Fruit fly (Drosophila melanogaster) whole organism, embryonic: ENCODE measurements around the gene CG13862.

Source experiments
- B-H2 ChIP-seq: fragments of 200-800 bp; sonication (Bioruptor generic); optimal IDR thresholded peaks from 2 replicates; lab custom pipeline; 2018; ENCODE audit warnings: missing biosample characterization, mild to moderate bottlenecking, missing genetic modification characterization
- Bgb ChIP-seq: fragments of 200-800 bp; sonication (Bioruptor generic); IDR thresholded peaks from 2 replicates; pipeline ENCODE4 v1.3.6; 2022; ENCODE audit warnings: missing biosample characterization, missing genetic modification characterization; ENCODE audit not compliant: partially characterized antibody
- CG10431 ChIP-seq: fragments of 200-800 bp; sonication (Bioruptor generic); optimal IDR thresholded peaks from 3 replicates; lab custom pipeline; 2018; ENCODE audit warnings: missing biosample characterization, mild to moderate bottlenecking, missing genetic modification characterization
- CG10654 ChIP-seq: fragments of 200-800 bp; sonication (Bioruptor generic); optimal IDR thresholded peaks from 2 replicates; lab custom pipeline; 2016; ENCODE audit warnings: missing biosample characterization, missing genetic modification characterization
- CG11247 ChIP-seq: fragments of 200-800 bp; sonication (Bioruptor generic); IDR thresholded peaks from 2 replicates; pipeline ENCODE4 v1.3.6; 2022; ENCODE audit warnings: missing biosample characterization, missing genetic modification characterization
- CG11560 ChIP-seq: fragments of 200-800 bp; sonication (Bioruptor generic); IDR thresholded peaks from 3 replicates; pipeline ENCODE4 v1.3.6; 2022; ENCODE audit warnings: missing biosample characterization, missing genetic modification characterization
- CG17186 ChIP-seq: fragments of 200-800 bp; sonication (Bioruptor generic); optimal IDR thresholded peaks from 3 replicates; lab custom pipeline; 2017; ENCODE audit warnings: missing biosample characterization, missing genetic modification reagents, missing genetic modification characterization
- CG1832 ChIP-seq: fragments of 200-800 bp; sonication (Bioruptor generic); optimal IDR thresholded peaks from 2 replicates; lab custom pipeline; 2017; ENCODE audit warnings: missing biosample characterization, mild to moderate bottlenecking, missing genetic modification characterization, inconsistent platforms
- CG18619 ChIP-seq: fragments of 200-800 bp; sonication (Bioruptor generic); optimal IDR thresholded peaks from 3 replicates; lab custom pipeline; 2017; ENCODE audit warnings: missing biosample characterization, mild to moderate bottlenecking, missing genetic modification characterization
- CG31441 ChIP-seq: fragments of 200-800 bp; sonication (Bioruptor generic); IDR thresholded peaks from 2 replicates; pipeline ENCODE4 v1.3.6; 2022; ENCODE audit warnings: missing biosample characterization, missing genetic modification characterization
- CG3163 ChIP-seq: fragments of 200-800 bp; sonication (Bioruptor generic); optimal IDR thresholded peaks from 3 replicates; lab custom pipeline; 2016; ENCODE audit warnings: missing biosample characterization, missing genetic modification characterization
- CG4282 ChIP-seq: fragments of 200-800 bp; sonication (Bioruptor generic); optimal IDR thresholded peaks from 2 replicates; lab custom pipeline; 2016; ENCODE audit warnings: missing biosample characterization, missing genetic modification characterization
- CG4404 ChIP-seq: fragments of 200-800 bp; sonication (Bioruptor generic); IDR thresholded peaks from 2 replicates; pipeline ENCODE4 v1.3.6; 2022; ENCODE audit warnings: missing biosample characterization, missing genetic modification characterization
- CG8478 ChIP-seq: fragments of >200 bp; optimal IDR thresholded peaks from 2 replicates; lab custom pipeline; 2018
- Dbx ChIP-seq: fragments of 200-800 bp; sonication (Bioruptor generic); IDR thresholded peaks from 3 replicates; pipeline ENCODE4 v1.3.6; 2022; ENCODE audit warnings: missing biosample characterization, missing genetic modification characterization
- Dfd ChIP-seq, 2 experiments: fragments of >200 bp; optimal IDR thresholded peaks; 2 replicates each; lab custom pipeline; 2017; ENCODE audit warnings: missing biosample characterization in 2 of 2, missing genetic modification characterization in 2 of 2
- Dip3 ChIP-seq: fragments of 200-800 bp; sonication (Bioruptor generic); optimal IDR thresholded peaks from 3 replicates; lab custom pipeline; 2016; ENCODE audit warnings: missing biosample characterization, missing genetic modification characterization
- Dll ChIP-seq: fragments of 200-800 bp; sonication (Bioruptor generic); IDR thresholded peaks from 4 replicates; pipeline ENCODE4 v1.3.6; 2022; ENCODE audit warnings: missing biosample characterization, missing genetic modification characterization; ENCODE audit not compliant: partially characterized antibody
- E2f2 ChIP-seq: fragments of 200-800 bp; sonication (Bioruptor generic); IDR thresholded peaks from 2 replicates; pipeline ENCODE4 v1.3.6; 2022; ENCODE audit warnings: missing biosample characterization, missing genetic modification characterization
- Hand ChIP-seq: fragments of 200-800 bp; sonication (Bioruptor generic); optimal IDR thresholded peaks from 2 replicates; lab custom pipeline; 2017; ENCODE audit warnings: mild to moderate bottlenecking, missing biosample characterization, missing genetic modification reagents, missing genetic modification characterization
- Hr3 ChIP-seq: fragments of 200-800 bp; sonication (Bioruptor generic); optimal IDR thresholded peaks from 3 replicates; lab custom pipeline; 2016; ENCODE audit warnings: missing biosample characterization, missing genetic modification characterization
- Hsf ChIP-seq: fragments of 200-800 bp; sonication (Bioruptor generic); optimal IDR thresholded peaks from 3 replicates; lab custom pipeline; 2016; ENCODE audit warnings: missing biosample characterization, missing genetic modification characterization
- MTF-1 ChIP-seq: fragments of 200-800 bp; sonication (Bioruptor generic); optimal IDR thresholded peaks from 2 replicates; lab custom pipeline; 2018; ENCODE audit warnings: missing biosample characterization, mild to moderate bottlenecking, missing genetic modification characterization, borderline replicate concordance
- Oaz ChIP-seq: fragments of 200-800 bp; sonication (Bioruptor generic); IDR thresholded peaks from 2 replicates; pipeline ENCODE4 v1.3.6; 2022; ENCODE audit warnings: missing biosample characterization, missing genetic modification characterization
- Stat92E ChIP-seq, 3 experiments: fragments of >200 bp in 2 of 3; fragments of 200-800 bp in 1 of 3; sonication (Bioruptor generic) in 1 of 3; optimal IDR thresholded peaks; 2 replicates each; lab custom pipeline; 2017 to 2019; ENCODE audit warnings: missing biosample characterization in 3 of 3, missing genetic modification characterization in 3 of 3, mild to moderate bottlenecking in 1 of 3, moderate library complexity in 1 of 3
- Trl ChIP-seq, 3 experiments: fragments of >200 bp in 2 of 3; fragments of 200-800 bp in 1 of 3; sonication (Bioruptor generic) in 1 of 3; optimal IDR thresholded peaks; 2 replicates in 1 of 3; 3 replicates in 2 of 3; lab custom pipeline; 2016 to 2017; ENCODE audit warnings: missing biosample characterization in 1 of 3, missing genetic modification characterization in 1 of 3
- bcd ChIP-seq: fragments of 200-800 bp; sonication (Bioruptor generic); optimal IDR thresholded peaks from 2 replicates; lab custom pipeline; 2017; ENCODE audit warnings: missing biosample characterization, mild to moderate bottlenecking, missing genetic modification characterization
- bowl ChIP-seq: fragments of 200-800 bp; sonication (Bioruptor generic); IDR thresholded peaks from 2 replicates; pipeline ENCODE4 v1.3.6; 2022; ENCODE audit warnings: missing biosample characterization, missing genetic modification characterization
- danr ChIP-seq: fragments of 200-800 bp; sonication (Bioruptor generic); IDR thresholded peaks from 2 replicates; pipeline ENCODE4 v1.3.6; 2022; ENCODE audit warnings: missing biosample characterization, missing genetic modification characterization
- dimm ChIP-seq: fragments of 200-800 bp; sonication (Bioruptor generic); IDR thresholded peaks from 2 replicates; pipeline ENCODE4 v1.3.6; 2022; ENCODE audit warnings: missing biosample characterization, missing genetic modification characterization
- fd3F ChIP-seq: fragments of 200-800 bp; sonication (Bioruptor generic); optimal IDR thresholded peaks from 2 replicates; lab custom pipeline; 2018; ENCODE audit warnings: missing biosample characterization, mild to moderate bottlenecking, missing genetic modification characterization, moderate library complexity
- gcm ChIP-seq: fragments of 200-800 bp; sonication (Bioruptor generic); optimal IDR thresholded peaks from 2 replicates; lab custom pipeline; 2019; ENCODE audit warnings: missing biosample characterization, mild to moderate bottlenecking, missing genetic modification characterization, moderate library complexity
- h ChIP-seq: fragments of >200 bp; optimal IDR thresholded peaks from 2 replicates; lab custom pipeline; 2017
- ham ChIP-seq: fragments of 200-800 bp; sonication (Bioruptor generic); IDR thresholded peaks from 2 replicates; pipeline ENCODE4 v1.3.6; 2022; ENCODE audit warnings: missing biosample characterization, missing genetic modification characterization
- hb ChIP-seq: fragments of 200-800 bp; sonication (Bioruptor generic); IDR thresholded peaks from 3 replicates; pipeline ENCODE4 v1.3.6; 2022; ENCODE audit warnings: missing biosample characterization, missing genetic modification characterization; ENCODE audit not compliant: partially characterized antibody
- her ChIP-seq: fragments of 200-800 bp; sonication (Bioruptor generic); optimal IDR thresholded peaks from 2 replicates; lab custom pipeline; 2016; ENCODE audit warnings: missing biosample characterization, missing genetic modification characterization
- klu ChIP-seq: fragments of 200-800 bp; sonication (Bioruptor generic); IDR thresholded peaks from 2 replicates; pipeline ENCODE4 v1.3.6; 2022; ENCODE audit warnings: missing biosample characterization, missing genetic modification characterization
- lab ChIP-seq: fragments of 200-800 bp; sonication (Bioruptor generic); optimal IDR thresholded peaks from 3 replicates; lab custom pipeline; 2017; ENCODE audit warnings: missing biosample characterization, missing genetic modification characterization, mild to moderate bottlenecking, moderate library complexity, missing genetic modification reagents
- lmd ChIP-seq: fragments of 200-800 bp; sonication (Bioruptor generic); IDR thresholded peaks from 2 replicates; pipeline ENCODE4 v1.3.6; 2022; ENCODE audit warnings: missing biosample characterization, missing genetic modification characterization
- nom ChIP-seq: fragments of 200-800 bp; sonication (Bioruptor generic); optimal IDR thresholded peaks from 2 replicates; lab custom pipeline; 2017; ENCODE audit warnings: missing biosample characterization, missing genetic modification characterization, mild to moderate bottlenecking, moderate library complexity, missing genetic modification reagents
- oc ChIP-seq: fragments of 200-800 bp; sonication (Bioruptor generic); optimal IDR thresholded peaks from 2 replicates; lab custom pipeline; 2018; ENCODE audit warnings: missing biosample characterization, mild to moderate bottlenecking, missing genetic modification characterization, moderate library complexity
- odd ChIP-seq: fragments of 200-800 bp; sonication (Bioruptor generic); optimal IDR thresholded peaks from 2 replicates; lab custom pipeline; 2017; ENCODE audit warnings: missing biosample characterization, mild to moderate bottlenecking, missing genetic modification characterization
- pfk ChIP-seq: fragments of 200-800 bp; sonication (Bioruptor generic); optimal IDR thresholded peaks from 2 replicates; lab custom pipeline; 2018; ENCODE audit warnings: missing biosample characterization, mild to moderate bottlenecking, missing genetic modification characterization, moderate library complexity
- sima ChIP-seq: fragments of 200-800 bp; sonication (Bioruptor generic); optimal IDR thresholded peaks from 2 replicates; lab custom pipeline; 2016; ENCODE audit warnings: missing biosample characterization, missing genetic modification characterization
- slbo ChIP-seq: fragments of 200-800 bp; sonication (Bioruptor generic); IDR thresholded peaks from 2 replicates; pipeline ENCODE4 v1.3.6; 2022; ENCODE audit warnings: missing biosample characterization, missing genetic modification characterization
- sob ChIP-seq: fragments of 200-800 bp; sonication (Bioruptor generic); IDR thresholded peaks from 2 replicates; pipeline ENCODE4 v1.3.6; 2022; ENCODE audit warnings: missing biosample characterization, missing genetic modification characterization
- sqz ChIP-seq: fragments of 200-800 bp; sonication (Bioruptor generic); optimal IDR thresholded peaks from 3 replicates; lab custom pipeline; 2018; ENCODE audit warnings: missing biosample characterization, mild to moderate bottlenecking, missing genetic modification characterization
- sr ChIP-seq: fragments of 200-800 bp; sonication (Bioruptor generic); IDR thresholded peaks from 3 replicates; pipeline ENCODE4 v1.3.6; 2022; ENCODE audit warnings: missing biosample characterization, missing genetic modification characterization
- tna ChIP-seq: fragments of 200-800 bp; sonication (Bioruptor generic); IDR thresholded peaks from 2 replicates; pipeline ENCODE4 v1.3.6; 2022; ENCODE audit warnings: missing biosample characterization, missing genetic modification characterization; ENCODE audit not compliant: partially characterized antibody
- toy ChIP-seq: fragments of 200-800 bp; sonication (Bioruptor generic); IDR thresholded peaks from 2 replicates; pipeline ENCODE4 v1.3.6; 2022; ENCODE audit warnings: missing biosample characterization, missing genetic modification characterization
- trem ChIP-seq: fragments of 200-800 bp; optimal IDR thresholded peaks from 3 replicates; lab custom pipeline; 2019; ENCODE audit warnings: missing biosample characterization, mild to moderate bottlenecking, missing genetic modification characterization, moderate library complexity

CG13862 gene

dm6 chr3R:22368777-22369214 lies 37.0 kb downstream of the CG13862 start (continued):
- TF ChIP-seq klu (GFP tag; lab: Robert Waterston, UW) (no peak; the same call in 1 of the 2 replicates), Hsf (GFP tag; lab: Kevin White, UChicago) (peak; percentile 37), Dip3 (GFP tag; lab: Kevin White, UChicago) (no peak), Bgb (GFP tag; lab: Robert Waterston, UW) (no peak), ham (GFP tag; lab: Robert Waterston, UW) (peak; percentile 37; the same call in 1 of the 2 replicates), B-H2 (GFP tag; lab: Kevin White, UChicago) (peak; percentile 36), sr (GFP tag; lab: Robert Waterston, UW) (no peak), Hr3 (GFP tag; lab: Kevin White, UChicago) (peak; percentile 40), h (lab: Kevin White, UChicago) (no peak), CG11247 (GFP tag; lab: Robert Waterston, UW) (peak; percentile 54; the same call in 1 of the 2 replicates), MTF-1 (no peak), sob (peak; percentile 60), CG17186 (GFP tag; lab: Kevin White, UChicago) (no peak), bowl (GFP tag; lab: Robert Waterston, UW) (peak; percentile 45; the same call in 1 of the 2 replicates), lmd (GFP tag; lab: Robert Waterston, UW) (peak; percentile 78), her (GFP tag; lab: Kevin White, UChicago) (no peak), Dfd (GFP tag; optimal IDR thresholded peaks at IDR 0.05; lab: Kevin White, UChicago) (no peak), CG4282 (GFP tag; lab: Kevin White, UChicago) (no peak), CG10431 (GFP tag; lab: Kevin White, UChicago) (no peak), toy (0 out of 2 replicates have a peak, but pooled peaks have one; percentile 51), hb (GFP tag; lab: Robert Waterston, UW) (no peak), odd (GFP tag; lab: Kevin White, UChicago) (peak; percentile 49), Stat92E (GFP tag; optimal IDR thresholded peaks at IDR 0.05; lab: Kevin White, UChicago) (no peak), nom (GFP tag; lab: Kevin White, UChicago) (no peak), E2f2 (peak; percentile 54), trem (tag; lab: Kevin White, UChicago) (no peak), Oaz (0 out of 2 replicates have a peak, but pooled peaks have one; percentile 60), bcd (GFP tag; lab: Kevin White, UChicago) (peak; percentile 65), Dbx (GFP tag; lab: Robert Waterston, UW) (peak; percentile 82), dimm (GFP tag; lab: Robert Waterston, UW) (peak; percentile 29; the same call in 1 of the 2 replicates), fd3F (GFP tag; lab: Kevin White, UChicago) (peak; percentile 12), CG8478 (lab: Kevin White, UChicago) (no peak), danr (GFP tag; lab: Robert Waterston, UW) (no peak), CG31441 (GFP tag; lab: Robert Waterston, UW) (no peak; the same call in 1 of the 2 replicates), slbo (peak; percentile 92), CG10654 (GFP tag; lab: Kevin White, UChicago) (peak; percentile 42), CG4404 (no peak; the same call in none of the 2 replicates), sima (no peak), Dll (GFP tag; lab: Robert Waterston, UW) (no peak), lab (GFP tag; lab: Kevin White, UChicago) (peak; percentile 85), Hand (GFP tag; lab: Kevin White, UChicago) (peak; percentile 29), tna (GFP tag; lab: Robert Waterston, UW) (no peak), gcm (no peak), CG18619 (GFP tag; lab: Kevin White, UChicago) (peak; percentile 69), sqz (GFP tag; lab: Kevin White, UChicago) (no peak), oc (tag; lab: Kevin White, UChicago) (no peak), CG11560 (tag; lab: Robert Waterston, UW) (peak; percentile 60; the same call in 2 of the 3 replicates), CG3163 (GFP tag; lab: Kevin White, UChicago) (no peak), CG1832 (GFP tag; lab: Kevin White, UChicago) (no peak), pfk (GFP tag; lab: Kevin White, UChicago) (no peak), Trl (optimal IDR thresholded peaks at IDR 0.05; lab: Kevin White, UChicago) (peak; percentile 68 to 80), Trl (GFP tag; optimal IDR thresholded peaks at IDR 0.05; lab: Kevin White, UChicago) (peak; percentile 35)
